Fruit fly (Drosophila melanogaster) whole organism, prepupa: ENCODE measurements around the gene CG17127.

ENCODE experiments used
- Blimp-1 ChIP-seq: fragments of 200-800 bp; sonication (Bioruptor generic); optimal IDR thresholded peaks from 3 replicates; lab custom pipeline; 2017; ENCODE audit warnings: missing biosample characterization, missing genetic modification characterization, mild to moderate bottlenecking, moderate library complexity, missing genetic modification reagents
- CG10631 ChIP-seq: fragments of 200-800 bp; sonication (Bioruptor generic); optimal IDR thresholded peaks from 2 replicates; lab custom pipeline; 2016; ENCODE audit warnings: missing biosample characterization, missing genetic modification characterization
- CG10669 ChIP-seq: fragments of 200-800 bp; sonication (Bioruptor generic); optimal IDR thresholded peaks from 3 replicates; lab custom pipeline; 2018; ENCODE audit warnings: missing biosample characterization, mild to moderate bottlenecking, missing genetic modification characterization, moderate library complexity
- CG11294 ChIP-seq: fragments of 200-800 bp; sonication (Bioruptor generic); IDR thresholded peaks from 2 replicates; pipeline ENCODE4 v1.3.6; 2022; ENCODE audit warnings: missing biosample characterization, missing genetic modification characterization
- CG11902 ChIP-seq: fragments of 200-800 bp; sonication (Bioruptor generic); optimal IDR thresholded peaks from 3 replicates; lab custom pipeline; 2016; ENCODE audit warnings: missing biosample characterization, missing genetic modification characterization
- CG1621 ChIP-seq: fragments of 200-800 bp; sonication (Bioruptor generic); optimal IDR thresholded peaks from 3 replicates; lab custom pipeline; 2018; ENCODE audit warnings: missing biosample characterization, mild to moderate bottlenecking, missing genetic modification characterization
- CG3032 ChIP-seq: fragments of 200-800 bp; optimal IDR thresholded peaks from 2 replicates; lab custom pipeline; 2019; ENCODE audit warnings: missing biosample characterization, mild to moderate bottlenecking, missing genetic modification characterization, moderate library complexity
- CG31627 ChIP-seq: fragments of 200-800 bp; sonication (Bioruptor generic); optimal IDR thresholded peaks from 3 replicates; lab custom pipeline; 2016; ENCODE audit warnings: missing biosample characterization, missing genetic modification characterization
- CG32006 ChIP-seq: fragments of 200-800 bp; sonication (Bioruptor generic); optimal IDR thresholded peaks from 3 replicates; lab custom pipeline; 2017; ENCODE audit warnings: missing biosample characterization, mild to moderate bottlenecking, missing genetic modification characterization
- CG4318 ChIP-seq: fragments of 200-800 bp; sonication (Bioruptor generic); optimal IDR thresholded peaks from 3 replicates; lab custom pipeline; 2017; ENCODE audit warnings: missing biosample characterization, mild to moderate bottlenecking, missing genetic modification characterization
- CG6276 ChIP-seq: fragments of 200-800 bp; sonication (Bioruptor generic); optimal IDR thresholded peaks from 2 replicates; lab custom pipeline; 2017; ENCODE audit warnings: missing biosample characterization, mild to moderate bottlenecking, missing genetic modification characterization
- CG6792 ChIP-seq: fragments of 200-800 bp; sonication (Bioruptor generic); optimal IDR thresholded peaks from 3 replicates; lab custom pipeline; 2016; ENCODE audit warnings: missing biosample characterization, missing genetic modification characterization
- CG6808 ChIP-seq: fragments of 200-800 bp; sonication (Bioruptor generic); optimal IDR thresholded peaks from 3 replicates; lab custom pipeline; 2017; ENCODE audit warnings: missing biosample characterization, missing genetic modification characterization, mild to moderate bottlenecking, moderate library complexity, missing genetic modification reagents
- CG6854 ChIP-seq: fragments of 200-800 bp; sonication (Bioruptor generic); optimal IDR thresholded peaks from 2 replicates; lab custom pipeline; 2017; ENCODE audit warnings: missing biosample characterization, mild to moderate bottlenecking, missing genetic modification characterization
- CG7368 ChIP-seq: fragments of 200-800 bp; sonication (Bioruptor generic); optimal IDR thresholded peaks from 3 replicates; lab custom pipeline; 2016; ENCODE audit warnings: missing biosample characterization, missing genetic modification characterization
- CG8119 ChIP-seq: fragments of 200-800 bp; sonication (Bioruptor generic); IDR thresholded peaks from 3 replicates; pipeline ENCODE4 v1.3.6; 2022; ENCODE audit warnings: missing biosample characterization, missing genetic modification characterization
- CG8319 ChIP-seq: fragments of 200-800 bp; sonication (Bioruptor generic); optimal IDR thresholded peaks from 3 replicates; lab custom pipeline; 2016; ENCODE audit warnings: missing biosample characterization, missing genetic modification characterization
- CG8632 ChIP-seq: fragments of 200-800 bp; sonication (Bioruptor generic); optimal IDR thresholded peaks from 3 replicates; lab custom pipeline; 2016; ENCODE audit warnings: missing biosample characterization, missing genetic modification characterization
- CG9139 ChIP-seq: fragments of 200-800 bp; sonication (Bioruptor generic); optimal IDR thresholded peaks from 3 replicates; lab custom pipeline; 2017; ENCODE audit warnings: missing biosample characterization, mild to moderate bottlenecking, missing genetic modification characterization
- Eip75B ChIP-seq: fragments of 200-800 bp; sonication (Bioruptor generic); optimal IDR thresholded peaks from 3 replicates; lab custom pipeline; 2016; ENCODE audit warnings: missing biosample characterization, missing genetic modification characterization
- Eip78C ChIP-seq: fragments of 200-800 bp; sonication (Bioruptor generic); peaks from one replicate; lab custom pipeline; 2016; ENCODE audit warnings: missing biosample characterization, missing genetic modification characterization
- Eip93F ChIP-seq: fragments of 200-800 bp; sonication (Bioruptor generic); optimal IDR thresholded peaks from 2 replicates; lab custom pipeline; 2016; ENCODE audit warnings: missing biosample characterization, mild to moderate bottlenecking, missing genetic modification characterization
- Ets21C ChIP-seq: fragments of 200-800 bp; sonication (Bioruptor generic); optimal IDR thresholded peaks from 3 replicates; lab custom pipeline; 2016; ENCODE audit warnings: missing biosample characterization, missing genetic modification characterization
- Ets96B ChIP-seq: fragments of 200-800 bp; optimal IDR thresholded peaks from 2 replicates; lab custom pipeline; 2019; ENCODE audit warnings: missing biosample characterization, mild to moderate bottlenecking, missing genetic modification characterization, moderate library complexity
- Hr38 ChIP-seq: sonication (Bioruptor generic); optimal IDR thresholded peaks from 2 replicates; lab custom pipeline; 2016; ENCODE audit warnings: missing biosample characterization, missing genetic modification characterization
- Hr39 ChIP-seq: fragments of 200-800 bp; sonication (Bioruptor generic); optimal IDR thresholded peaks from 2 replicates; lab custom pipeline; 2016; ENCODE audit warnings: missing biosample characterization, missing genetic modification characterization
- Hr4 ChIP-seq: fragments of 200-800 bp; sonication (Bioruptor generic); optimal IDR thresholded peaks from 3 replicates; lab custom pipeline; 2016; ENCODE audit warnings: missing biosample characterization, missing genetic modification characterization
- Lpt ChIP-seq: fragments of 200-800 bp; sonication (Bioruptor generic); optimal IDR thresholded peaks from 3 replicates; lab custom pipeline; 2016; ENCODE audit warnings: missing biosample characterization, missing genetic modification characterization
- Smox ChIP-seq: fragments of 200-800 bp; sonication (Bioruptor generic); optimal IDR thresholded peaks from 3 replicates; lab custom pipeline; 2016; ENCODE audit warnings: missing biosample characterization, missing genetic modification characterization
- Sox14 ChIP-seq: fragments of 200-800 bp; sonication (Bioruptor generic); optimal IDR thresholded peaks from 3 replicates; lab custom pipeline; 2016; ENCODE audit warnings: missing biosample characterization, missing genetic modification characterization
- Sox15 ChIP-seq: fragments of 200-800 bp; sonication (Bioruptor generic); optimal IDR thresholded peaks from 3 replicates; lab custom pipeline; 2016; ENCODE audit warnings: missing biosample characterization, missing genetic modification characterization
- dac ChIP-seq: fragments of 200-800 bp; sonication (Bioruptor generic); optimal IDR thresholded peaks from 2 replicates; lab custom pipeline; 2017; ENCODE audit warnings: missing biosample characterization, mild to moderate bottlenecking, missing genetic modification characterization
- eg ChIP-seq: fragments of 200-800 bp; sonication (Bioruptor generic); IDR thresholded peaks from 3 replicates; pipeline ENCODE4 v1.3.6; 2022; ENCODE audit warnings: missing biosample characterization, missing genetic modification characterization
- esn ChIP-seq: fragments of 200-800 bp; sonication (Bioruptor generic); optimal IDR thresholded peaks from 2 replicates; lab custom pipeline; 2016; ENCODE audit warnings: missing biosample characterization, mild to moderate bottlenecking, missing genetic modification characterization, moderate library complexity
- fd85E ChIP-seq: fragments of 200-800 bp; sonication (Bioruptor generic); optimal IDR thresholded peaks from 3 replicates; lab custom pipeline; 2016; ENCODE audit warnings: missing biosample characterization, missing genetic modification characterization
- net ChIP-seq: fragments of 200-800 bp; sonication (Bioruptor generic); optimal IDR thresholded peaks from 3 replicates; lab custom pipeline; 2016; ENCODE audit warnings: missing biosample characterization, missing genetic modification characterization
- pdm3 ChIP-seq: fragments of 200-800 bp; sonication (Bioruptor generic); optimal IDR thresholded peaks from 3 replicates; lab custom pipeline; 2016; ENCODE audit warnings: missing biosample characterization, missing genetic modification characterization
- salr ChIP-seq, 2 experiments: fragments of 200-800 bp; sonication (Bioruptor generic); optimal IDR thresholded peaks; 3 replicates each; lab custom pipeline; 2016 to 2018; ENCODE audit warnings: missing biosample characterization in 2 of 2, missing genetic modification characterization in 2 of 2, mild to moderate bottlenecking in 1 of 2
- spab ChIP-seq: fragments of 200-800 bp; sonication (Bioruptor generic); optimal IDR thresholded peaks from 2 replicates; lab custom pipeline; 2017; ENCODE audit warnings: missing biosample characterization, mild to moderate bottlenecking, missing genetic modification characterization, missing genetic modification reagents
- svp ChIP-seq: fragments of 200-800 bp; sonication (Bioruptor generic); peaks from one replicate; lab custom pipeline; 2016; ENCODE audit warnings: missing biosample characterization, missing genetic modification characterization
- vri ChIP-seq: fragments of 200-800 bp; sonication (Bioruptor generic); optimal IDR thresholded peaks from 3 replicates; lab custom pipeline; 2016; ENCODE audit warnings: missing biosample characterization, mild to moderate bottlenecking, missing genetic modification characterization

Gene CG17127

DNA sequence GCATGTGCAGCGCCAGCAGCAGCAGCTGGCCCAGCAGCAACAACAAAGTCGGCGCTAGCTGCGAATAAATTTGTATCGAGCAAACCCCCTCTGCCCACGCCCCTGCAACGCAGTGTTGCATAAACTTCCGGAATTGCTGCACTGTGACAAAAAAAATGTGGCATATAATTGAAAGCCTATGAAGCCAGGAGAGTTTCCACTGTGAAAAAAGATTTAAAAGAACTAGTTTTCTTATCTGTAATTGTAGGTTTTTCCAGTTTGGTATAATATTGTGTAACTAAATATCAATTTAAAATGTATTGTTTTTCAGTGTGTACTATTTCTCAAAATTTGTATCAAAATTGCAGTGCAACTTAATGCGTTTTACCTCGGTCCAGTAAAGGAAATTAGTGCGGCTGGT lies 22.4 kb upstream of the CG17127 start (continued):
- no peak for TF ChIP-seq pdm3
- no peak for TF ChIP-seq CG11902 (GFP tag; lab: Kevin White, UChicago)
- TF ChIP-seq CG6808 (GFP tag; lab: Kevin White, UChicago): no peak
- no peak for TF ChIP-seq spab (GFP tag; lab: Kevin White, UChicago)
- no peak for TF ChIP-seq dac (GFP tag; lab: Kevin White, UChicago)
- TF ChIP-seq esn (GFP tag; lab: Kevin White, UChicago): no peak
- no peak for TF ChIP-seq CG3032 (tag; lab: Kevin White, UChicago)
- TF ChIP-seq CG8632 (GFP tag; lab: Kevin White, UChicago): no peak
- no peak for TF ChIP-seq Blimp-1
- peak; percentile 47 for TF ChIP-seq CG6276 (GFP tag; lab: Kevin White, UChicago)
- TF ChIP-seq CG4318: no peak
- no peak for TF ChIP-seq Sox14
- no peak for TF ChIP-seq Smox (GFP tag; lab: Kevin White, UChicago)
- peak; percentile 76 for TF ChIP-seq Hr4
- TF ChIP-seq CG1621 (tag; lab: Kevin White, UChicago): no peak
- TF ChIP-seq Lpt (GFP tag; lab: Kevin White, UChicago): peak; percentile 35
- TF ChIP-seq Eip75B (GFP tag; lab: Kevin White, UChicago): no peak
- TF ChIP-seq Eip93F (GFP tag; lab: Kevin White, UChicago): no peak
- no peak for TF ChIP-seq vri (GFP tag; lab: Kevin White, UChicago)
- TF ChIP-seq, all 60 proteins: peak for 21

DNA sequence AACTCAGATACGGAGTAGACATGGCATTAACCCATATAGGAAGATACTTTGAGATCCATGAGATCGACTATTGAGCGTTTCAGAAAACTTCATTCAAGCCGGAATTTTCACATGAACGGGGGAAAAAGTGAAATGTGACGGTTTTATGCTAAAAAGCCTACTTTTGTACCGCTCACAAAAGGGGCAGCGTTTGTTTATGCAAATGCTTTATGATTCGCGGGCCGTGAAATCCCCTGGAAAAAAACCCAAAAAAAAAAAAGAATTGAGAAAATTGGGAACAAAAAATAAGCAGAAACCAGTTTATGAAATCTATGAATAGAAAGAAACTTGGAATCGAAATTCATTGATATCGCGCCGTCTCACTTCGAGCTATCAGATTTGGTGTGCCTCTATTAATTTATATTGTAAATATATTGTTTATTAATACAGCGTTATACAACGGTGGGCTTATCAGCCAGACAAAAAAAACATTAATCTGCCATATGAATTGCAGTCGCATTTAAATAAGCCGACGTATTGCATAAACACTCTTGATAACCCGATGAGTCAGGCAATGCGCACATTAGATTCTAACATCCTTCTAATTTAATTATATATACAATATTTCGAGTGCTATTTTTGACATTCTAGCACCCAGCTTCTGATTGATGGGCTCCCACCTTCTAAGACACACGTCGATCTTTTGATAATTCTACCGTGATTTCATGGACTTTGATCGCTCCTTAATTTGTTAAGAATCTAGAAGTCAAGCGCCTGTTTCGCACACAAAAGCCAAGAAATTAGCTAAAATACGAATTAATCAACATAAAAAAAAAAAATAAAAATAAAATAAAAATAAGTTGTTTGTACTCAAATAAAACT lies 20.8 kb upstream of the CG17127 start:
- TF ChIP-seq CG31627 (GFP tag; lab: Kevin White, UChicago) (no peak), CG6792 (GFP tag; lab: Kevin White, UChicago) (no peak), vri (GFP tag; lab: Kevin White, UChicago) (peak; percentile 43), Lpt (GFP tag; lab: Kevin White, UChicago) (no peak), Ets96B (tag; lab: Kevin White, UChicago) (no peak), Sox14 (no peak), pdm3 (no peak), Ets21C (GFP tag; lab: Kevin White, UChicago) (no peak), CG7368 (GFP tag; lab: Kevin White, UChicago) (no peak), Sox15 (GFP tag; lab: Kevin White, UChicago) (no peak), salr (GFP tag; optimal IDR thresholded peaks at IDR 0.05; lab: Kevin White, UChicago) (no peak), fd85E (GFP tag; lab: Kevin White, UChicago) (no peak), svp (GFP tag; lab: Kevin White, UChicago) (peak; percentile 62), net (GFP tag; lab: Kevin White, UChicago) (no peak), CG8319 (GFP tag; lab: Kevin White, UChicago) (no peak)

DNA sequence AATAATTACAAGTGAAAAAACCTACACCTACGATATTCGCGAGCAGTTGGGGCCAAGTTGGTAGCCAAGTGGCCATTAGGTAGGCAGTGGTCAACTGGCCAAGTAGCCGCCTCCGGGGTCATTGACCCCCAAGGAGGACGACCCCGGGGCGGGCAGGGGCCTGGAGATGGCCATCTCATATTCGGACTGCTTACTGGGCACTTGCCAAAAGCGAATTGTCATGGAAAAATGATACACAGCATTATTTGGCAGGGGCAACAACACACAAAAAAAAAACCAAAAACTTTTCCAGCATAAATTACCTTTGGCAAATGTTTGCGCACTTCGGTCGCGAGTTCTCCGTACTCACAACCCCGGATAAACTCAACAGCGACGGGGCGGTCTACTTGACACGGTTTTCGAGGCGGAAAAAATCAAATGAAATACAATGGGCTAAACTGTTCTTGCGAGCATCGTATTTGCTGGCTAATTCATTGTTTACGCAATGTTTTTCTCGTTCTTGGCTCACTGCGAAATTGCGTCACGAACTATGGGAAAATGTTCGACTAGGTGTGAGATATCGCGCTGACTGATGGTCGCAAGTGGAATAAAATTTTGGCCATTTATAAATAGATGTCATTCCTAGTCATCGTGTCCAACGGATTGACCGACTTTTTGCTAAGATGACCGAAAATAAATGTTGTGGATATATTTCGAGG lies 19.6 kb upstream of the CG17127 start:
- TF ChIP-seq CG9139 (GFP tag; lab: Kevin White, UChicago): no peak
- peak; percentile 1 for TF ChIP-seq svp (GFP tag; lab: Kevin White, UChicago)

DNA sequence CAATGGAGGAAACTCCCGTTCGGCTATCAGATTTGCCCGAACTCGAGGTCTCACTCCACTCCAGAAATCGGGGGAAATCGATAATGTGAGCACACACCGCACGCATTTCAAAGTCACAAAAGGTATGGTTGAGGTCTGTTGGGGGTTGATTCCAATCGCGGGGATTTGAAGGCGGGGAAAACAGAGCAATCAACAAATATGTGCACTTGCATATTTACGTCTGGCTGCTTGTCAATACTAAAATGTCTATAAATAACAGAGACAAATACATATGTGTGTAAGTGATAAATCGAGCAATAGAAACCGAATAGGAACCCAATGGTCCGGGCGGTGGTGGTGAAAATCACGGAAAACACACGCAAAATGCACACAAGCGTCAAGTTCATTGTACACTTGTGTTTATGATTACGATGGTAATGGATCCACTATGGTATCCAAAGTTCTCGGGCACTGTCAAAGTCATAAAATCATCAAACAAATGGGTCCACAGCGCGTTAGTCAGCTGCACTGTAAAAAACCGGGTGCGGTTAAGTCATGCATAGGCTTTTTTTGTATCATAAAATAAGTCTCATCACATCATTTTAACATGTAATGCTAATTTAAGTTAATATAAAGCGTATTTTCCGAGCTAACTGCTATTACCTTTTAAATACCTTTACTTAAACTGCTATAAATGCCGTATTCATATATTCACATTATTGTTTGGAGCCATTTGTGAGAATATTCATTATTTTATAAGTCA lies 18.6 kb upstream of the CG17127 start:
- TF ChIP-seq CG8119 (peak; percentile 76), salr (GFP tag; optimal IDR thresholded peaks at IDR 0.05; lab: Kevin White, UChicago) (peak in 1 of 2 experiments; percentile 55), Blimp-1 (no peak), Hr39 (no peak), eg (GFP tag; lab: Robert Waterston, UW) (peak; percentile 63), Ets96B (tag; lab: Kevin White, UChicago) (no peak), CG11294 (GFP tag; lab: Robert Waterston, UW) (peak; percentile 51; the same call in 1 of the 2 replicates), Eip78C (peak; percentile 78), Smox (GFP tag; lab: Kevin White, UChicago) (no peak), esn (GFP tag; lab: Kevin White, UChicago) (no peak), CG6854 (GFP tag; lab: Kevin White, UChicago) (no peak), CG3032 (tag; lab: Kevin White, UChicago) (peak; percentile 8), net (GFP tag; lab: Kevin White, UChicago) (peak; percentile 29), CG10669 (GFP tag; lab: Kevin White, UChicago) (no peak), svp (GFP tag; lab: Kevin White, UChicago) (peak; percentile 51), Hr38 (GFP tag; lab: Kevin White, UChicago) (no peak), CG32006 (peak; percentile 87), CG8319 (GFP tag; lab: Kevin White, UChicago) (no peak), CG10631 (GFP tag; lab: Kevin White, UChicago) (peak; percentile 20)
